Fruit fly (Drosophila melanogaster): Measurements from ENCODE around the gene TrxT.

DNA sequence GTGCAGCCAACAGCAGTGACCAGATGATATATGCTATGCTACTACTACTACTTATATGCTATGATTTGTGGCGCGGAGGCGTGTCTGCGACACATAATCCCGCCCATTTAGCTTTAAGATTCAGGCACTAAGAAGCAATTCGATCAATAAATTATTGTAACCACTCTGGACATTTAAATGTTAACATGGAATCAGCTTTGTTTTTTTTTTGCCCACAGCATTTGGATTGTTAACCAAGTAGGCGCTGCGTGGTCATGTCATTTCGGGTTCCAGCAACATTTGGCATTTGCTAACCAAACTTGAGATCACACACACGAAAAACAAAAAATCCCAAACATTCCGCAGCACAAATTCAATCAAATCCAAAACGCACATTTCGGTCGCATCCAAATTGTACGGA lies 1.3 kb upstream of the TrxT start, which contains the start of gene CG4198:
- TF ChIP-seq Nf-YA (GFP tag; IDR thresholded peaks at IDR 0.05) (no peak), CG17361 (GFP tag; IDR thresholded peaks at IDR 0.05) (no peak), CG4820 (GFP tag; optimal IDR thresholded peaks at IDR 0.05) (no peak)

All from whole organism, embryonic.